Worm (Caenorhabditis elegans) whole organism, midembryonic: ENCODE data around the gene vab-7.

Source experiments
- T22C8.4 ChIP-seq: fragments of 200-800 bp; sonication (Bioruptor generic); IDR thresholded peaks from 2 replicates; pipeline ENCODE4 v1.3.6; 2022; ENCODE audit warnings: missing genetic modification characterization, missing compliant biosample characterization
- cog-1 ChIP-seq: sonication (generic microtip); optimal IDR thresholded peaks from 2 replicates; lab custom pipeline; 2016; ENCODE audit warnings: missing genetic modification characterization, missing compliant biosample characterization
- ref-1 ChIP-seq: fragments of 200-800 bp; sonication (Bioruptor generic); conservative IDR thresholded peaks from 2 replicates; pipeline ENCODE4 v1.3.6; 2022; ENCODE audit warnings: missing genetic modification reagents, missing genetic modification characterization, missing compliant biosample characterization
- tab-1 ChIP-seq: fragments of 200-800 bp; sonication (Bioruptor generic); IDR thresholded peaks from 2 replicates; pipeline ENCODE4 v1.3.6; 2022; ENCODE audit warnings: missing genetic modification characterization, missing compliant biosample characterization

ce11 chrIII:10880083-10880482, 40.1 kb upstream of the vab-7 start, which contains the start of gene C44B9.3:
- TF ChIP-seq T22C8.4 (GFP tag; lab: Robert Waterston, UW) (no peak), cog-1 (tag; lab: Kevin White, UChicago) (no peak), tab-1 (no peak), ref-1 (GFP tag; lab: Robert Waterston, UW) (no peak)
